Worm (Caenorhabditis elegans) whole organism, early embryonic: Measurements from ENCODE around the gene K11H12.7.

ENCODE experiments used
- B0310.2 ChIP-seq: sonication (generic microtip); optimal IDR thresholded peaks from 2 replicates; lab custom pipeline; 2016; ENCODE audit warnings: mild to moderate bottlenecking, missing genetic modification characterization, missing compliant biosample characterization
- F13C5.2 ChIP-seq: sonication (generic microtip); optimal IDR thresholded peaks from 2 replicates; lab custom pipeline; 2017; ENCODE audit warnings: mild to moderate bottlenecking, missing genetic modification characterization, inconsistent platforms, missing compliant biosample characterization
- aly-1 ChIP-seq: sonication (generic microtip); optimal IDR thresholded peaks from 2 replicates; lab custom pipeline; 2016; ENCODE audit warnings: missing genetic modification characterization, missing compliant biosample characterization
- ama-1 ChIP-seq: fragments of 150-350 bp; optimal IDR thresholded peaks from 2 replicates; lab custom pipeline; 2014
- ceh-13 ChIP-seq: fragments of 200-800 bp; sonication (Bioruptor generic); optimal IDR thresholded peaks from 2 replicates; lab custom pipeline; 2018; ENCODE audit warnings: mild to moderate bottlenecking, missing genetic modification characterization, missing compliant biosample characterization
- ceh-36 ChIP-seq: sonication (generic microtip); optimal IDR thresholded peaks from 2 replicates; lab custom pipeline; 2016; ENCODE audit warnings: missing genetic modification characterization, inconsistent platforms, missing compliant biosample characterization
- ets-7 ChIP-seq: sonication (generic microtip); optimal IDR thresholded peaks from 2 replicates; lab custom pipeline; 2016; ENCODE audit warnings: missing genotype, missing genetic modification characterization, missing compliant biosample characterization
- flt-1 ChIP-seq: fragments of 200-800 bp; sonication (Bioruptor generic); IDR thresholded peaks from 2 replicates; pipeline ENCODE4 v1.3.6; 2022; ENCODE audit warnings: missing genetic modification characterization, missing compliant biosample characterization
- hmbx-1 ChIP-seq: sonication (generic microtip); optimal IDR thresholded peaks from 2 replicates; lab custom pipeline; 2016; ENCODE audit warnings: mild to moderate bottlenecking, missing genetic modification characterization, missing compliant biosample characterization
- hmg-4 ChIP-seq: fragments of 200-800 bp; sonication (Bioruptor generic); optimal IDR thresholded peaks from 2 replicates; lab custom pipeline; 2018; ENCODE audit warnings: mild to moderate bottlenecking, missing genetic modification characterization, missing compliant biosample characterization
- hnd-1 ChIP-seq: sonication (generic microtip); optimal IDR thresholded peaks from 2 replicates; lab custom pipeline; 2016; ENCODE audit warnings: missing genetic modification characterization, missing compliant biosample characterization
- pes-1 ChIP-seq: fragments of 200-800 bp; sonication (Bioruptor generic); IDR thresholded peaks from 2 replicates; pipeline ENCODE4 v1.3.6; 2022; ENCODE audit warnings: missing genetic modification reagents, missing genetic modification characterization, missing compliant biosample characterization
- scrt-1 ChIP-seq: fragments of 200-800 bp; sonication (Bioruptor generic); IDR thresholded peaks from 2 replicates; pipeline ENCODE4 v1.3.6; 2022; ENCODE audit warnings: missing genetic modification characterization, missing compliant biosample characterization
- sea-1 ChIP-seq: fragments of 200-800 bp; sonication (Bioruptor generic); conservative IDR thresholded peaks from 2 replicates; pipeline ENCODE4 v1.3.6; 2022; ENCODE audit warnings: missing genetic modification characterization, missing compliant biosample characterization
- tbx-11 ChIP-seq: fragments of 200-800 bp; sonication (Bioruptor generic); IDR thresholded peaks from 2 replicates; pipeline ENCODE4 v1.3.6; 2022; ENCODE audit warnings: missing genetic modification characterization, missing compliant biosample characterization
- tbx-37 ChIP-seq: fragments of 200-800 bp; sonication (Bioruptor generic); conservative IDR thresholded peaks from 2 replicates; pipeline ENCODE4 v1.3.6; 2022; ENCODE audit warnings: missing genetic modification reagents, missing genetic modification characterization, missing compliant biosample characterization
- tra-4 ChIP-seq: sonication (generic microtip); optimal IDR thresholded peaks from 2 replicates; lab custom pipeline; 2017; ENCODE audit warnings: missing genetic modification characterization, missing compliant biosample characterization

K11H12.7 gene

DNA sequence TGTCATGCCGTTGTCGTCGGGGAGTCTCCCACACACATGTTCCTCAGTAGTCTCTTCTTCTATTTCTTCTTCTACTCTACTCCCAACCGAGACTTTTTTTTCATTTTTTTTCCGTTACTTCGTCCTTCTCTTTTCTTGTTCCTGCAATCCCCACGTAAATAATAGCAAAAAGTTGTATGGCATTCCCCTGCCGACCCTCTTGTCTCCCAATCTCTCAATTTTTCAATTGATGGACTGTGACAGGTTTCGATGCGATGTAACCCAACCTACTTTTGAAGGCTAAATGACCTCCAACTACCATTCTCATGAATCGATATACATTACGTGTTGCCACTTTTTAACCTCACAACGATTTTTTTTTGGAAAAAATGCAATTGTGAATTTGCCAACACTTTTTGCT, 1.2 kb upstream of the K11H12.7 start:
- TF ChIP-seq ets-7 (tag; lab: Kevin White, UChicago) (no peak), pes-1 (GFP tag; lab: Robert Waterston, UW) (no peak), hnd-1 (no peak), ama-1 (no peak), sea-1 (GFP tag; lab: Robert Waterston, UW) (no peak), flt-1 (GFP tag; lab: Robert Waterston, UW) (no peak), hmbx-1 (tag; lab: Kevin White, UChicago) (no peak), ceh-13 (no peak), hmg-4 (GFP tag; lab: Kevin White, UChicago) (no peak), ceh-36 (no peak), aly-1 (tag; lab: Kevin White, UChicago) (no peak), B0310.2 (tag; lab: Kevin White, UChicago) (no peak), tbx-37 (GFP tag; lab: Robert Waterston, UW) (no peak), tra-4 (tag; lab: Kevin White, UChicago) (no peak), F13C5.2 (no peak), tbx-11 (GFP tag; lab: Robert Waterston, UW) (no peak)

ce11 chrIV:666991-667390, 1.7 kb downstream of the K11H12.7 start, which contains the start of gene K11H12.6:
Gene K11H12.6 (plus strand): TSS chrIV:667291.
- TF ChIP-seq ceh-36 (no peak), hnd-1 (no peak), tra-4 (tag; lab: Kevin White, UChicago) (no peak), ceh-13 (no peak), sea-1 (GFP tag; lab: Robert Waterston, UW) (no peak), scrt-1 (GFP tag; lab: Robert Waterston, UW) (no peak), B0310.2 (tag; lab: Kevin White, UChicago) (no peak), hmbx-1 (tag; lab: Kevin White, UChicago) (no peak), ama-1 (no peak), pes-1 (GFP tag; lab: Robert Waterston, UW) (no peak), tbx-37 (GFP tag; lab: Robert Waterston, UW) (no peak), F13C5.2 (no peak), flt-1 (GFP tag; lab: Robert Waterston, UW) (no peak), tbx-11 (GFP tag; lab: Robert Waterston, UW) (no peak), hmg-4 (GFP tag; lab: Kevin White, UChicago) (no peak), aly-1 (tag; lab: Kevin White, UChicago) (no peak), ets-7 (tag; lab: Kevin White, UChicago) (no peak)

- TF ChIP-seq pes-1 (GFP tag; lab: Robert Waterston, UW) (no peak), hnd-1 (no peak), hmg-4 (GFP tag; lab: Kevin White, UChicago) (no peak), ama-1 (no peak), B0310.2 (tag; lab: Kevin White, UChicago) (no peak), tbx-37 (GFP tag; lab: Robert Waterston, UW) (no peak), sea-1 (GFP tag; lab: Robert Waterston, UW) (no peak), tbx-11 (GFP tag; lab: Robert Waterston, UW) (no peak), ceh-36 (no peak), hmbx-1 (tag; lab: Kevin White, UChicago) (no peak), aly-1 (tag; lab: Kevin White, UChicago) (no peak), F13C5.2 (no peak), ceh-13 (no peak), flt-1 (GFP tag; lab: Robert Waterston, UW) (no peak), tra-4 (tag; lab: Kevin White, UChicago) (no peak), ets-7 (tag; lab: Kevin White, UChicago) (no peak), scrt-1 (GFP tag; lab: Robert Waterston, UW) (no peak)
These were observed 5.1 kb downstream of the K11H12.7 start, which contains the start of gene K11H12.11 for ce11 chrIV:670455-670854. Gene K11H12.11 (minus strand): TSS chrIV:670555.

DNA sequence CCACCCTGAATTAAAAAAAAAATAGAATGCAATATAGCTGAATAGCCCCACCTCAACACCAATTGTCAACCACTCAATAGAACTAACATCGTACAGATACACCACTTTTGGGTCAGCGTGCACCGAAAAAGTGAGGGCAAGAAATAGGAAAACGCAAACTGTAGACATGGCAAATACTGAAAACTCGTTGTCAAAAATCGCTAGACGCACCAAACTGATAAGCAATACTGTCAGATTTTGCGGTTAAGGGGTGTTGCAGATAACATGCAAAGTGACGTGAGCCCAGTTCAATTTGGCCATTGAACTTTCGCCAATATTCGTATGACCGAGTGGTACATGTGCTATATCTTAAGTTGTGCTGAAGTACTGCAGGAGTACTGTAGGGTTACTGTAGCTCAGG, 8.0 kb downstream of the K11H12.7 start, which contains the start of gene K11H12.3:
Gene K11H12.3 (minus strand): TSS at position 168 of the 400 bp plus-strand sequence.
- TF ChIP-seq hmg-4 (GFP tag; lab: Kevin White, UChicago) (no peak), hnd-1 (no peak), ceh-13 (no peak), tra-4 (tag; lab: Kevin White, UChicago) (no peak), pes-1 (GFP tag; lab: Robert Waterston, UW) (no peak), flt-1 (GFP tag; lab: Robert Waterston, UW) (no peak), B0310.2 (tag; lab: Kevin White, UChicago) (no peak), hmbx-1 (tag; lab: Kevin White, UChicago) (no peak), sea-1 (GFP tag; lab: Robert Waterston, UW) (no peak), ama-1 (no peak), scrt-1 (GFP tag; lab: Robert Waterston, UW) (no peak), ets-7 (tag; lab: Kevin White, UChicago) (no peak), ceh-36 (no peak), F13C5.2 (no peak), tbx-11 (GFP tag; lab: Robert Waterston, UW) (no peak), tbx-37 (GFP tag; lab: Robert Waterston, UW) (no peak), aly-1 (tag; lab: Kevin White, UChicago) (no peak)

- TF ChIP-seq scrt-1 (GFP tag; lab: Robert Waterston, UW) (no peak), sea-1 (GFP tag; lab: Robert Waterston, UW) (no peak), ama-1 (no peak), B0310.2 (tag; lab: Kevin White, UChicago) (no peak), pes-1 (GFP tag; lab: Robert Waterston, UW) (no peak), tra-4 (tag; lab: Kevin White, UChicago) (no peak), hmg-4 (GFP tag; lab: Kevin White, UChicago) (no peak)
These were observed 10.3 kb downstream of the K11H12.7 start, which contains the start of the genes K11H12.4 and K11H12.10 for ce11 chrIV:675471-676159. Gene K11H12.4 (minus strand): TSS chrIV:675883. Gene K11H12.10 (plus strand): TSS chrIV:676075.

ce11 chrIV:676280-676679, 11.0 kb downstream of the K11H12.7 start, which contains the start of gene K11H12.5:
Gene K11H12.5 (plus strand): TSS chrIV:676580.
- TF ChIP-seq aly-1 (tag; lab: Kevin White, UChicago) (no peak), flt-1 (GFP tag; lab: Robert Waterston, UW) (no peak), pes-1 (GFP tag; lab: Robert Waterston, UW) (no peak), sea-1 (GFP tag; lab: Robert Waterston, UW) (no peak), ceh-36 (no peak), tbx-11 (GFP tag; lab: Robert Waterston, UW) (no peak), hmbx-1 (tag; lab: Kevin White, UChicago) (no peak), ets-7 (tag; lab: Kevin White, UChicago) (no peak), tra-4 (tag; lab: Kevin White, UChicago) (no peak), hmg-4 (GFP tag; lab: Kevin White, UChicago) (no peak), ama-1 (no peak), B0310.2 (tag; lab: Kevin White, UChicago) (no peak), hnd-1 (no peak), tbx-37 (GFP tag; lab: Robert Waterston, UW) (no peak), ceh-13 (no peak), scrt-1 (GFP tag; lab: Robert Waterston, UW) (no peak)
